Worm (Caenorhabditis elegans) whole organism, L3 larva: ENCODE measurements around the gene lpl-1.

Source experiments
- ZK546.5 ChIP-seq: sonication (generic microtip); optimal IDR thresholded peaks from 2 replicates; lab custom pipeline; 2017; ENCODE audit warnings: missing biosample characterization, missing genetic modification characterization
- aly-2 ChIP-seq: fragments of 150-350 bp; optimal IDR thresholded peaks from 2 replicates; lab custom pipeline; 2014; ENCODE audit warnings: missing biosample characterization, missing genetic modification characterization
- ceh-16 ChIP-seq: sonication (generic microtip); optimal IDR thresholded peaks from 2 replicates; lab custom pipeline; 2017; ENCODE audit warnings: missing biosample characterization, missing genetic modification characterization
- ceh-28 ChIP-seq: fragments of 150-350 bp; optimal IDR thresholded peaks from 2 replicates; lab custom pipeline; 2014; ENCODE audit warnings: missing biosample characterization, missing genetic modification reagents, missing genetic modification characterization
- ceh-82 ChIP-seq: fragments of 150-350 bp; optimal IDR thresholded peaks from 2 replicates; lab custom pipeline; 2014; ENCODE audit warnings: missing biosample characterization, missing genetic modification characterization
- ceh-9 ChIP-seq: sonication (generic microtip); optimal IDR thresholded peaks from 2 replicates; lab custom pipeline; 2018; ENCODE audit warnings: missing biosample characterization, missing genetic modification characterization
- elt-1 ChIP-seq: fragments of 150-350 bp; optimal IDR thresholded peaks from 2 replicates; lab custom pipeline; 2014; ENCODE audit warnings: missing biosample characterization, missing genetic modification characterization
- elt-2 ChIP-seq: sonication (generic microtip); optimal IDR thresholded peaks from 2 replicates; lab custom pipeline; 2016; ENCODE audit warnings: missing genetic modification reagents, mild to moderate bottlenecking, missing genetic modification characterization, missing compliant biosample characterization
- elt-3 ChIP-seq, 3 experiments: fragments of 150-350 bp in 1 of 3; sonication (generic microtip) in 2 of 3; optimal IDR thresholded peaks; 2 replicates in 2 of 3; 4 replicates in 1 of 3; lab custom pipeline; 2014 to 2017; ENCODE audit warnings: missing biosample characterization in 3 of 3, missing genetic modification characterization in 3 of 3
- fkh-10 ChIP-seq: sonication (generic microtip); optimal IDR thresholded peaks from 2 replicates; lab custom pipeline; 2017; ENCODE audit warnings: missing biosample characterization, missing genetic modification reagents, missing genetic modification characterization
- hmg-11 ChIP-seq: sonication (generic microtip); optimal IDR thresholded peaks from 2 replicates; lab custom pipeline; 2016; ENCODE audit warnings: missing genetic modification characterization, missing compliant biosample characterization
- jun-1 ChIP-seq: fragments of 150-350 bp; optimal IDR thresholded peaks from 2 replicates; lab custom pipeline; 2014; ENCODE audit warnings: missing biosample characterization, missing genetic modification reagents, missing genetic modification characterization
- lsy-12 ChIP-seq: sonication (generic microtip); optimal IDR thresholded peaks from 2 replicates; lab custom pipeline; 2016; ENCODE audit warnings: mild to moderate bottlenecking, missing genetic modification characterization, missing compliant biosample characterization
- mdl-1 ChIP-seq: fragments of 150-350 bp; optimal IDR thresholded peaks from 2 replicates; lab custom pipeline; 2014; ENCODE audit warnings: missing biosample characterization, missing genetic modification characterization
- mml-1 ChIP-seq: fragments of 150-350 bp; sonication (generic microtip); optimal IDR thresholded peaks from 3 replicates; lab custom pipeline; 2014; ENCODE audit warnings: missing biosample characterization, missing genetic modification characterization
- nfya-1 ChIP-seq: sonication (generic microtip); optimal IDR thresholded peaks from 2 replicates; lab custom pipeline; 2017; ENCODE audit warnings: missing genetic modification characterization, mild to moderate bottlenecking, missing compliant biosample characterization, antibody characterized with exemption, moderate library complexity; ENCODE audit not compliant: insufficient read depth
- nhr-11 ChIP-seq: fragments of 150-350 bp; optimal IDR thresholded peaks from 2 replicates; lab custom pipeline; 2014; ENCODE audit warnings: missing biosample characterization, missing genetic modification characterization
- nhr-12 ChIP-seq: fragments of 150-350 bp; optimal IDR thresholded peaks from 2 replicates; lab custom pipeline; 2014; ENCODE audit warnings: missing biosample characterization, missing genetic modification characterization
- nhr-23 ChIP-seq: fragments of 150-350 bp; optimal IDR thresholded peaks from 2 replicates; lab custom pipeline; 2014; ENCODE audit warnings: missing biosample characterization, missing genetic modification reagents, missing genetic modification characterization
- nhr-43 ChIP-seq: sonication (generic microtip); optimal IDR thresholded peaks from 2 replicates; lab custom pipeline; 2016; ENCODE audit warnings: mild to moderate bottlenecking, missing genetic modification characterization, missing compliant biosample characterization; ENCODE audit not compliant: poor library complexity, severe bottlenecking
- nhr-67 ChIP-seq: fragments of 150-350 bp; optimal IDR thresholded peaks from 2 replicates; lab custom pipeline; 2014; ENCODE audit warnings: missing biosample characterization, missing genetic modification characterization
- nhr-77 ChIP-seq: fragments of 150-350 bp; optimal IDR thresholded peaks from 2 replicates; lab custom pipeline; 2014; ENCODE audit warnings: missing biosample characterization, missing genetic modification characterization
- pha-4 ChIP-seq: fragments of 150-350 bp; optimal IDR thresholded peaks from 2 replicates; lab custom pipeline; 2014; ENCODE audit warnings: missing biosample characterization, missing genetic modification reagents, missing genetic modification characterization
- pqm-1 ChIP-seq: fragments of 150-350 bp; optimal IDR thresholded peaks from 2 replicates; lab custom pipeline; 2017; ENCODE audit warnings: missing biosample characterization, missing genetic modification characterization, inconsistent platforms
- sea-2 ChIP-seq: fragments of 150-350 bp; sonication (generic microtip); optimal IDR thresholded peaks from 4 replicates; lab custom pipeline; 2014; ENCODE audit warnings: missing biosample characterization, missing genetic modification reagents, missing genetic modification characterization
- tbx-2 ChIP-seq: sonication (generic microtip); optimal IDR thresholded peaks from 2 replicates; lab custom pipeline; 2016; ENCODE audit warnings: mild to moderate bottlenecking, missing genetic modification characterization, missing compliant biosample characterization
- unc-39 ChIP-seq: sonication (generic microtip); optimal IDR thresholded peaks from 4 replicates; lab custom pipeline; 2017; ENCODE audit warnings: missing biosample characterization, missing genetic modification characterization
- unc-62 ChIP-seq: fragments of 150-350 bp; sonication (generic microtip); optimal IDR thresholded peaks from 4 replicates; lab custom pipeline; 2014; ENCODE audit warnings: missing biosample characterization, missing genetic modification reagents, missing genetic modification characterization
- ztf-11 ChIP-seq: fragments of 150-350 bp; optimal IDR thresholded peaks from 2 replicates; lab custom pipeline; 2014; ENCODE audit warnings: missing biosample characterization, missing genetic modification characterization
- ztf-4 ChIP-seq: fragments of 150-350 bp; optimal IDR thresholded peaks from 2 replicates; lab custom pipeline; 2014; ENCODE audit warnings: missing biosample characterization, missing genetic modification characterization

lpl-1 gene

DNA sequence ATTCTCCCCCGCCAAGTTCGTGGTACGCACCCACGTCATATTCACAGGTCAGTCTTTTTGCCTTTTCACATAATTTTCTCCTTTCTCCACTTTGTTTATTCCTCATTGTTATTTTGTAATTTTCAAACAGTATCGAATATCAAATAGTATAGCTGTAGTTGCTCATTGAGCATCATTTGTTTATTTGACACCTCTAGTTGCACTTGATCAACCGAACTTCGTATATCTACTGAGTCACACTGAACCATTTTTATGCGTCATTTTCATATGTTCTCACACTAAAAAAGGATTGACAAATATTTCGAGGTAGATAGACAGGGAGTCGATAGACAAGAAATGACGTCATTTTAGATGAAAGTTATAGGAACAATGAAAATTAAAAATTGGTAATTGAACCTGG is 26.4 kb upstream of the lpl-1 start:
- TF ChIP-seq aly-2 (tag; lab: Kevin White, UChicago), result no peak
- TF ChIP-seq lsy-12, result no peak
- no peak for TF ChIP-seq ztf-4 (tag; lab: Kevin White, UChicago)
- TF ChIP-seq mdl-1 (tag; lab: Kevin White, UChicago), result no peak
- no peak for TF ChIP-seq unc-62 (GFP tag; lab: Kevin White, UChicago)
- TF ChIP-seq elt-3 (tag; optimal IDR thresholded peaks at IDR 0.05; lab: Kevin White, UChicago), result no peak
- no peak for TF ChIP-seq nhr-43 (tag; lab: Kevin White, UChicago)
- no peak for TF ChIP-seq nhr-67
- TF ChIP-seq jun-1 (tag; lab: Kevin White, UChicago), result no peak
- no peak for TF ChIP-seq elt-1 (tag; lab: Kevin White, UChicago)
- TF ChIP-seq fkh-10 (GFP tag; lab: Kevin White, UChicago), result no peak
- no peak for TF ChIP-seq nhr-77
- no peak for TF ChIP-seq sea-2 (GFP tag; lab: Kevin White, UChicago)
- TF ChIP-seq pha-4 (tag; lab: Kevin White, UChicago), result no peak

- TF ChIP-seq nhr-12 (tag; lab: Kevin White, UChicago) (no peak), ztf-4 (tag; lab: Kevin White, UChicago) (no peak), unc-62 (GFP tag; lab: Kevin White, UChicago) (no peak), ceh-9 (no peak), ceh-28 (tag; lab: Kevin White, UChicago) (no peak)
Observed at ce11 chrIV:9118792-9119191, 25.0 kb upstream of the lpl-1 start, which contains the start of gene nrfl-1. TSS of gene nrfl-1 (plus strand) at chrIV:9119092.

- peak; percentile 31 for TF ChIP-seq pha-4 (tag; lab: Kevin White, UChicago)
- peak; percentile 79 for TF ChIP-seq elt-2 (tag; lab: Kevin White, UChicago)
- TF ChIP-seq pqm-1 (tag; lab: Kevin White, UChicago), result peak; percentile 14
- TF ChIP-seq lsy-12, result no peak
Observed at ce11 chrIV:9118348-9118747, 24.5 kb upstream of the lpl-1 start.

- TF ChIP-seq nhr-11 (tag; lab: Kevin White, UChicago) (no peak), ceh-82 (tag; lab: Kevin White, UChicago) (no peak), ceh-16 (tag; lab: Kevin White, UChicago) (no peak), nhr-12 (tag; lab: Kevin White, UChicago) (no peak), nhr-23 (no peak), nhr-77 (no peak), elt-1 (tag; lab: Kevin White, UChicago) (no peak)
Observed at ce11 chrIV:9117700-9118099, 23.9 kb upstream of the lpl-1 start.

- TF ChIP-seq ceh-16 (tag; lab: Kevin White, UChicago), result no peak
- no peak for TF ChIP-seq hmg-11
- peak; percentile 35 for TF ChIP-seq pha-4 (tag; lab: Kevin White, UChicago)
- TF ChIP-seq ceh-9, result no peak
- peak; percentile 66 for TF ChIP-seq elt-2 (tag; lab: Kevin White, UChicago)
Observed at ce11 chrIV:9116452-9116851, 22.6 kb upstream of the lpl-1 start.

ce11 chrIV:9114078-9114477 is 20.2 kb upstream of the lpl-1 start:
- peak; percentile 53 for TF ChIP-seq pha-4 (tag; lab: Kevin White, UChicago)
- TF ChIP-seq elt-3 (tag; optimal IDR thresholded peaks at IDR 0.05; lab: Kevin White, UChicago), result no peak

DNA sequence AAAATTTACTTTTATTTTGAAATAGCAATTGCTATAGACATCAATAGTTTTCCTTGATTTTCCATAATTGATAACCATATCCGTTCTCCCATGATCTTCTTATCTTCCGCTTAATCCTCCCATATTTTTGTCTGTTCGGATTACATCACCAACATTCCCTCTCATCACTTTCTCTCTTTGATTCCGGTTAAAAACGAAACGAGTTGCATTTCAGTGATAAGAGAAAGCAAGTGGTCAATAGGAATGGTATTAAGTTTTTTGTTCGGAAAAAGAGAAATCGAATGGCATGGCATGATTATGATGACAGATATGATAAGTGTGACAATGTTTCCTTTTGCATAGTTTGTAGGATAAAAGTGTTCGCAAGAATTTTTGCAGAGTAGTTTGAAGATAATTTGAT is 18.2 kb upstream of the lpl-1 start:
- no peak for TF ChIP-seq sea-2 (GFP tag; lab: Kevin White, UChicago)
- TF ChIP-seq ztf-4 (tag; lab: Kevin White, UChicago), result no peak
- peak; percentile 71 for TF ChIP-seq elt-2 (tag; lab: Kevin White, UChicago)
- TF ChIP-seq nhr-43 (tag; lab: Kevin White, UChicago), result peak; percentile 58
- peak in 2 of 3 experiments; percentile 20 to 65 for TF ChIP-seq elt-3 (tag; optimal IDR thresholded peaks at IDR 0.05; lab: Kevin White, UChicago)
- TF ChIP-seq pqm-1 (tag; lab: Kevin White, UChicago), result peak; percentile 45

ce11 chrIV:9108631-9109030 is 14.8 kb upstream of the lpl-1 start, which contains the start of gene aly-1:
TSS of gene aly-1 (plus strand) at chrIV:9108931.
- TF ChIP-seq fkh-10 (GFP tag; lab: Kevin White, UChicago) (no peak), unc-39 (no peak), nhr-12 (tag; lab: Kevin White, UChicago) (no peak), ztf-11 (no peak), elt-2 (tag; lab: Kevin White, UChicago) (no peak), aly-2 (tag; lab: Kevin White, UChicago) (no peak), ZK546.5 (tag; lab: Kevin White, UChicago) (no peak), nfya-1 (tag; lab: Kevin White, UChicago) (no peak), tbx-2 (tag; lab: Kevin White, UChicago) (no peak), mdl-1 (tag; lab: Kevin White, UChicago) (no peak), mml-1 (tag; lab: Kevin White, UChicago) (no peak)
